Fruit fly (Drosophila melanogaster): Measurements from ENCODE around the gene Gr39a.
A peak's percentile ranks its signal among the peaks of the same experiment; 100 is the strongest.

Gr39a gene

dm6 chr2L:21250519-21251336 is 39.8 kb upstream of the Gr39a start:
- TF ChIP-seq Mnt (GFP tag; optimal IDR thresholded peaks at IDR 0.05) (peak; percentile 18), CG33017 (tag; optimal IDR thresholded peaks at IDR 0.05) (no peak), cic (GFP tag; optimal IDR thresholded peaks at IDR 0.05) (peak; percentile 58), pad (GFP tag; optimal IDR thresholded peaks at IDR 0.05) (peak; percentile 22), tj (GFP tag; optimal IDR thresholded peaks at IDR 0.05) (peak; percentile 60)

DNA sequence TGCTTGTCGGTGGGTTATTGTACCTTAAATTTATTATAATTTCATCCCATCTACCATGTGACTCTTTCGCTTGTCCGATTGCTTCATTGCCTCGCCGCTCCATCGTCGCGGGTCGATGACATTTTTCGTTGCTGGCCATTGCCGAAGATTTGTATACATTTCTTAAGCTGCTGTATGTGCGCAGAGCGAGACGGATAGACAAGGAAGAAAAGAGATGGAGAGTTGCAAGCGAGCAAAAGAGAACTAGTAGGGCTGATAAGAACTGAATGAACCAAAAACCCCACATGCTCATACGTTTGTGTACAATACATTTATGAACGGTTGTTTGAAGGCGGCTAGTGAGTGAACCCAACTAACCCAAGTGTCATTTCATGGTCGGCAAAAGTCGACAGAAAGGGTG is 38.8 kb upstream of the Gr39a start:
- TF ChIP-seq CG11617 (GFP tag; optimal IDR thresholded peaks at IDR 0.05) (no peak), CG12768 (GFP tag; optimal IDR thresholded peaks at IDR 0.05) (no peak), Crg-1 (GFP tag; optimal IDR thresholded peaks at IDR 0.05) (no peak), CG7101 (tag; optimal IDR thresholded peaks at IDR 0.05) (no peak), CG5204 (GFP tag; optimal IDR thresholded peaks at IDR 0.05) (no peak), CG7045 (GFP tag; optimal IDR thresholded peaks at IDR 0.05) (no peak), Mnt (GFP tag; optimal IDR thresholded peaks at IDR 0.05) (no peak), Hr96 (GFP tag; optimal IDR thresholded peaks at IDR 0.05) (no peak), ovo (GFP tag; optimal IDR thresholded peaks at IDR 0.05) (no peak), pad (GFP tag; optimal IDR thresholded peaks at IDR 0.05) (no peak), CG33017 (tag; optimal IDR thresholded peaks at IDR 0.05) (no peak), CG14711 (tag; optimal IDR thresholded peaks at IDR 0.05) (no peak), cnc (optimal IDR thresholded peaks at IDR 0.05) (no peak), cic (GFP tag; optimal IDR thresholded peaks at IDR 0.05) (no peak)

DNA sequence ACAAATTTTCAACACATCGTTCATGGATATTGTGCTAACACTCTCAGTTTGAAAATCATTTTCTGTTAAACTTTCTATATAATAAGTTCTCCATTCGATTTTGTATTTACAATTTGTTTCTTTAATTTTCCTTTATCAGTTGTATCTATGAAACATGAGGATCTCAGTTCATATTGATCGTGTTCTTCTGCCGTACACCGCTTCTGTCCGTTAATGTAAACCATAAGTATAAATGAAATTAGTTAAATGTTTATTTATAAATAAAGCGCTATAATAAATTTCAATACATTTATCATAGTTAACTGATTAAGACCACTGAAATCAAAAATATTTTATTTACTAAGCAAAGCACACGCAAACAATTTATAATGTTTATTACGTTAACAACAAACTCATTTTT is 31.5 kb upstream of the Gr39a start:
- TF ChIP-seq CG33017 (tag; optimal IDR thresholded peaks at IDR 0.05) (no peak), CG7101 (tag; optimal IDR thresholded peaks at IDR 0.05) (no peak), kay (GFP tag; ENCODE audit: borderline replicate concordance) (peak; percentile 90), CG14711 (tag; optimal IDR thresholded peaks at IDR 0.05) (no peak)

DNA sequence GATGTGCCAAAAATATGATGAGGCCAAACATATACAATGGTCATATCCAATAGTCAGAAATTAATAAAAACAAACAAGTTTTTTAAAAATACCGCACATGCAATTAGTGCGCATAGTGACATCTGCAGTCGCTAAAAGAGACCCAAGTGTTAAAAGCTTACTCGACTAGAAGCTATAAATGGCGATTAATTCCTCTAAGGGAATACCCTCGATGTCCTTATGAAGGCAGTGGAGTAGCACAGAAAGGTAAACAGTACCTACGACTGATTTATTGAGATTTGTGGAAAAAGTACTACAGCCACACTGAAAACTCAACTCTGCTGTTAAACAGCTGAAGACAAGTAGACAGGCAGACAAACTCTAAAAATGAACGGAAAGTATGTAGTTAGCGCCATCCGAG is 29.7 kb upstream of the Gr39a start:
- TF ChIP-seq CG14711 (tag; optimal IDR thresholded peaks at IDR 0.05) (peak; percentile 13), CG5204 (GFP tag; optimal IDR thresholded peaks at IDR 0.05) (peak; percentile 7), Hr96 (GFP tag; optimal IDR thresholded peaks at IDR 0.05) (peak; percentile 12), CG11617 (GFP tag; optimal IDR thresholded peaks at IDR 0.05) (peak; percentile 16), cnc (optimal IDR thresholded peaks at IDR 0.05) (no peak), Crg-1 (GFP tag; optimal IDR thresholded peaks at IDR 0.05) (no peak), Clk (GFP tag; optimal IDR thresholded peaks at IDR 0.05) (no peak), CG12768 (GFP tag; optimal IDR thresholded peaks at IDR 0.05) (peak; percentile 17), CG7045 (GFP tag; optimal IDR thresholded peaks at IDR 0.05) (no peak), bab1 (GFP tag; optimal IDR thresholded peaks at IDR 0.05) (peak; percentile 40)

DNA sequence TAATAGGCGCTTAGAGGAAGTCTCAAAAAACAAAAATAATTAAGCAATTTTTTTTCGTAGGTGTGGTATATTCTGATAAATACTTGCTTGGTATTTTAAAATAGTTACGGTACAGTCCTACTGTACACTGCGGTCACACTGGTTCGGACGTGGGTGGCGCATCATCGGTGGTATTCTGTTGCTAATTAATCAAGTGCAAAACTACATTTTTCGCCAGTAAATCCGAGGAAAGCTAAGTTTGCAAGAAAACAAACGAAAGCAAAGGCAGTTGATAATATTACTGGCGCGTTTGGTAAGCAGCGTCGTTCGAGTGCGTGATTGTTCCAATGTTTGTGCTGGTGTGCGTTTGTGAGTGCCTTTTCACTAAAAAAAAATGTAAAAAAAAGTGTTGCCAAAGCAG is 27.7 kb upstream of the Gr39a start, which contains the start of gene CG8671:
TSS of gene CG8671 (plus strand) at position 125 of the 400 bp plus-strand sequence.
- TF ChIP-seq toe (GFP tag; optimal IDR thresholded peaks at IDR 0.05) (no peak), Clk (GFP tag; optimal IDR thresholded peaks at IDR 0.05) (no peak), Mnt (GFP tag; optimal IDR thresholded peaks at IDR 0.05) (peak; percentile 7), kay (GFP tag; ENCODE audit: borderline replicate concordance) (no peak), CG7101 (tag; optimal IDR thresholded peaks at IDR 0.05) (no peak), CG14711 (tag; optimal IDR thresholded peaks at IDR 0.05) (peak; percentile 18), pad (GFP tag; optimal IDR thresholded peaks at IDR 0.05) (no peak), CG5204 (GFP tag; optimal IDR thresholded peaks at IDR 0.05) (no peak), ovo (GFP tag; optimal IDR thresholded peaks at IDR 0.05) (no peak), cnc (optimal IDR thresholded peaks at IDR 0.05) (no peak), cic (GFP tag; optimal IDR thresholded peaks at IDR 0.05) (no peak), tj (GFP tag; optimal IDR thresholded peaks at IDR 0.05) (no peak), CG11617 (GFP tag; optimal IDR thresholded peaks at IDR 0.05) (peak; percentile 16), Hr96 (GFP tag; optimal IDR thresholded peaks at IDR 0.05) (no peak), CG12768 (GFP tag; optimal IDR thresholded peaks at IDR 0.05) (no peak), Crg-1 (GFP tag; optimal IDR thresholded peaks at IDR 0.05) (no peak), CG1620 (GFP tag; optimal IDR thresholded peaks at IDR 0.05) (peak; percentile 11), CG7045 (GFP tag; optimal IDR thresholded peaks at IDR 0.05) (no peak), bab1 (GFP tag; optimal IDR thresholded peaks at IDR 0.05) (peak; percentile 10), CG33017 (tag; optimal IDR thresholded peaks at IDR 0.05) (no peak)

DNA sequence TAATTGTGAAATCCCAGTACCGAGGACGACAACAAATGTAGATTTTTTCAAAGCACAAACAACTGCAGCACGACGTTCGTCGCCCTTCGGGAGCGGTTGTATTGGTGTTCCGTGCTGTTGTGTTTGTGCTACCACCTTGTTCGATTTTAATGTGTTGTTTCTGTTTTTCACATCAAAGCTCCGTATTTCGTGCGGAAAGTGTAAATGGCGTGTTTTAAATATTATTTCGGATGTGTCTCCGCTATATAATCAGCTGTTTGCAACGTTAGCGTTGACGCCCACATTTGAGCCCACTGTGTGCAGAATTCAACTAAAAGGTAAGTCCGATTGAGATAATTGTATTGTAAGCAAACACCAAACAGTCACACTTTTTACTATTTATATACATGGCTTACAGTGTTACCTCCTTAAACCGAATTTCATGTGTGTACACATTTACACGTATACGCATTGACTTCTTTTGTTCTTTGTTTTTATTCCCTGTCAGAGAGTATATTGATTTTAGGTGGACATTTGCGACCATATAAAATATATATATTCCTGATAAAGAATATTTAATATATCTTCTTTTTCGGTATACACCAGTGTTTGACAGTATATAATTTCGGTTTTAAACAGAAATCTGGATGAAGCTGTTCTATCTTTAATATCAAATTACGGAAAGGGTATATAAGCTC is 26.9 kb upstream of the Gr39a start:
- TF ChIP-seq CG14711 (tag; optimal IDR thresholded peaks at IDR 0.05) (peak; percentile 26), CG1620 (GFP tag; optimal IDR thresholded peaks at IDR 0.05) (no peak), Clk (GFP tag; optimal IDR thresholded peaks at IDR 0.05) (no peak), CG7101 (tag; optimal IDR thresholded peaks at IDR 0.05) (peak; percentile 10), CG12768 (GFP tag; optimal IDR thresholded peaks at IDR 0.05) (peak; percentile 5), Crg-1 (GFP tag; optimal IDR thresholded peaks at IDR 0.05) (peak; percentile 8), bab1 (GFP tag; optimal IDR thresholded peaks at IDR 0.05) (peak; percentile 51), tj (GFP tag; optimal IDR thresholded peaks at IDR 0.05) (peak; percentile 6)
